Worm (Caenorhabditis elegans): ENCODE measurements around the gene mex-1.

DNA sequence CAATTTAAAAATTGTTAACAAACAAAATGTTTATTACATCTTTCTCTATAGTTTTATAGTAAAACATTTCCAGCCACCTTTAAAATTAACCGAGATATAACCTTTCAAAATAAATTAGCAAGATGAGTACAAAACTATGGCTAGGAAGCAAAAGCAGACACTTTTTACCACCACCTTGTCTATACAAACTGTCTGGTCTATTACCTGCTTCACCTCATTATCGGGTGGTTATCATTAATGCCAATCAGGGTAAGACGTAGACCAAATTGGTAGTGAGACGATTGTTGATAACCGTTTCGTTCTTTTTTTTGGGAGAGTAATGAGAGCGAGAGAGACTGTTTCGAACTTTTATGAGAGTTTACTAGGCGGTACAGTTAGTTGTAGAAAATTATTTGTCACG lies 32.0 kb upstream of the mex-1 start:
- TF ChIP-seq vab-15 (tag; optimal IDR thresholded peaks at IDR 0.05): no peak
- TF ChIP-seq unc-98 (GFP tag; IDR thresholded peaks at IDR 0.05): no peak
- no peak for TF ChIP-seq ces-1 (GFP tag; optimal IDR thresholded peaks at IDR 0.05)
- TF ChIP-seq nhr-77 (tag; optimal IDR thresholded peaks at IDR 0.05): no peak
- TF ChIP-seq unc-62 (GFP tag; optimal IDR thresholded peaks at IDR 0.05): no peak
- TF ChIP-seq zip-4 (GFP tag; optimal IDR thresholded peaks at IDR 0.05): no peak
- TF ChIP-seq C04F5.9 (tag; optimal IDR thresholded peaks at IDR 0.05): no peak
- TF ChIP-seq elt-3 (tag; optimal IDR thresholded peaks at IDR 0.05): no peak
- no peak for TF ChIP-seq fkh-10 (GFP tag; optimal IDR thresholded peaks at IDR 0.05)
- TF ChIP-seq nhr-90 (tag; optimal IDR thresholded peaks at IDR 0.05; ENCODE audit: poor library complexity): no peak
- no peak for TF ChIP-seq C16A3.4 (tag; optimal IDR thresholded peaks at IDR 0.05)
